Worm (Caenorhabditis elegans): ENCODE results near the gene C23G10.2.
A peak's percentile ranks its signal among the peaks of the same experiment; 100 is the strongest.

The C23G10.2 gene

ce11 chrIII:6206161-6206853, 1.6 kb upstream of the C23G10.2 start, which contains the start of the genes sna-3 and rps-3:
TSS of gene sna-3 (minus strand) at chrIII:6206211.
TSS of gene rps-3 (plus strand) at chrIII:6206803.
- TF ChIP-seq skn-1 (tag; optimal IDR thresholded peaks at IDR 0.05), result no peak
- no peak for TF ChIP-seq F49E8.2 (tag; optimal IDR thresholded peaks at IDR 0.05; ENCODE audit: borderline replicate concordance)
- no peak for TF ChIP-seq nhr-237 (tag; optimal IDR thresholded peaks at IDR 0.05)
- TF ChIP-seq nhr-6 (tag; optimal IDR thresholded peaks at IDR 0.05), result peak; percentile 45
- peak; percentile 66 to 92 for TF ChIP-seq lsy-2 (tag; optimal IDR thresholded peaks at IDR 0.05)
- TF ChIP-seq madf-9 (GFP tag; conservative IDR thresholded peaks at IDR 0.05), result no peak
- peak; percentile 90 for TF ChIP-seq mes-2 (tag; optimal IDR thresholded peaks at IDR 0.05; ENCODE audit: poor library complexity, severe bottlenecking)
- peak; percentile 22 for TF ChIP-seq nhr-25 (tag; optimal IDR thresholded peaks at IDR 0.05; ENCODE audit: borderline replicate concordance, insufficient read depth)
- peak; percentile 43 for TF ChIP-seq dmd-6 (GFP tag; IDR thresholded peaks at IDR 0.05)
- TF ChIP-seq ztf-11 (tag; optimal IDR thresholded peaks at IDR 0.05), result no peak
- no peak for TF ChIP-seq duxl-1 (tag; optimal IDR thresholded peaks at IDR 0.05; ENCODE audit: poor library complexity)
- TF ChIP-seq lin-15B (tag; optimal IDR thresholded peaks at IDR 0.05), result no peak
- TF ChIP-seq egl-27 (tag; optimal IDR thresholded peaks at IDR 0.05), result no peak
- no peak for TF ChIP-seq daf-16 (GFP tag; optimal IDR thresholded peaks at IDR 0.05)
- TF ChIP-seq daf-16 (tag; optimal IDR thresholded peaks at IDR 0.05), result peak; percentile 46
- TF ChIP-seq R02D3.7 (tag; optimal IDR thresholded peaks at IDR 0.05), result no peak
- TF ChIP-seq sdz-12 (GFP tag; optimal IDR thresholded peaks at IDR 0.05), result no peak
- TF ChIP-seq hmg-1.1 (GFP tag; IDR thresholded peaks at IDR 0.05), result peak; percentile 74
- peak; percentile 91 for TF ChIP-seq dve-1 (tag; optimal IDR thresholded peaks at IDR 0.05; ENCODE audit: insufficient read depth)
- TF ChIP-seq lin-13 (GFP tag; optimal IDR thresholded peaks at IDR 0.05), result peak; percentile 72
- no peak for TF ChIP-seq zfp-3 (GFP tag; conservative IDR thresholded peaks at IDR 0.05)
- no peak for TF ChIP-seq fkh-10 (GFP tag; optimal IDR thresholded peaks at IDR 0.05)
- TF ChIP-seq mxl-2 (GFP tag; conservative IDR thresholded peaks at IDR 0.05), result no peak
- no peak for TF ChIP-seq gei-8 (GFP tag; optimal IDR thresholded peaks at IDR 0.05)
- peak; percentile 69 for TF ChIP-seq lin-38 (GFP tag; IDR thresholded peaks at IDR 0.05)
- TF ChIP-seq rbr-2 (tag; optimal IDR thresholded peaks at IDR 0.05), result peak; percentile 70
- no peak for TF ChIP-seq ceh-28 (tag; optimal IDR thresholded peaks at IDR 0.05)
- no peak for TF ChIP-seq pha-4 (GFP tag; IDR thresholded peaks at IDR 0.05)
- peak; percentile 26 for TF ChIP-seq pha-4 (tag; optimal IDR thresholded peaks at IDR 0.05)
- no peak for TF ChIP-seq F26F4.8 (GFP tag; conservative IDR thresholded peaks at IDR 0.05)
- peak; percentile 63 for TF ChIP-seq T26A8.4 (GFP tag; IDR thresholded peaks at IDR 0.05)
- TF ChIP-seq egl-43 (GFP tag; IDR thresholded peaks at IDR 0.05), result no peak
- peak; percentile 33 for TF ChIP-seq hlh-11 (tag; optimal IDR thresholded peaks at IDR 0.05)
- TF ChIP-seq hif-1 (tag; optimal IDR thresholded peaks at IDR 0.05), result peak in 1 of 2 experiments; percentile 2
- peak; percentile 73 for TF ChIP-seq arid-1 (GFP tag; conservative IDR thresholded peaks at IDR 0.05)
- no peak for TF ChIP-seq cey-2 (tag; optimal IDR thresholded peaks at IDR 0.05; ENCODE audit: borderline replicate concordance, insufficient read depth)
- TF ChIP-seq jun-1 (tag; optimal IDR thresholded peaks at IDR 0.05), result no peak
- TF ChIP-seq nhr-111 (GFP tag; optimal IDR thresholded peaks at IDR 0.05), result no peak
- no peak for TF ChIP-seq T20F7.1 (GFP tag; optimal IDR thresholded peaks at IDR 0.05)
- peak; percentile 88 for TF ChIP-seq hlh-30 (tag; optimal IDR thresholded peaks at IDR 0.05; ENCODE audit: insufficient read depth)
- no peak for TF ChIP-seq ctbp-1 (GFP tag; IDR thresholded peaks at IDR 0.05)
- TF ChIP-seq nhr-102 (tag; optimal IDR thresholded peaks at IDR 0.05), result peak; percentile 20
- peak; percentile 89 for TF ChIP-seq mep-1 (tag; optimal IDR thresholded peaks at IDR 0.05)
- no peak for TF ChIP-seq D1046.2 (GFP tag; IDR thresholded peaks at IDR 0.05)
- no peak for TF ChIP-seq nhr-10 (tag; optimal IDR thresholded peaks at IDR 0.05)
- TF ChIP-seq lin-29 (GFP tag; IDR thresholded peaks at IDR 0.05), result no peak
- peak; percentile 39 for TF ChIP-seq ztf-7 (tag; optimal IDR thresholded peaks at IDR 0.05)
- TF ChIP-seq ceh-44 (GFP tag; IDR thresholded peaks at IDR 0.05), result peak; percentile 24; the same call in 1 of the 2 replicates
- no peak for TF ChIP-seq ceh-32 (tag; optimal IDR thresholded peaks at IDR 0.05; ENCODE audit: poor library complexity)
